Worm (Caenorhabditis elegans) whole organism, L2 larva: ENCODE measurements around the gene Y55B1BL.1.

Experiments used
- alr-1 ChIP-seq: fragments of 150-350 bp; optimal IDR thresholded peaks from 2 replicates; lab custom pipeline; 2014; ENCODE audit warnings: missing biosample characterization, missing genetic modification characterization
- aly-2 ChIP-seq: fragments of 150-350 bp; optimal IDR thresholded peaks from 2 replicates; lab custom pipeline; 2014; ENCODE audit warnings: missing biosample characterization, missing genetic modification characterization
- egl-27 ChIP-seq: sonication (generic microtip); optimal IDR thresholded peaks from 3 replicates; lab custom pipeline; 2017; ENCODE audit warnings: missing biosample characterization, missing genetic modification reagents, missing genetic modification characterization
- fos-1 ChIP-seq: fragments of 150-350 bp; optimal IDR thresholded peaks from 2 replicates; lab custom pipeline; 2014; ENCODE audit warnings: missing biosample characterization, missing genetic modification characterization
- lin-11 ChIP-seq: fragments of 150-350 bp; sonication (generic microtip); optimal IDR thresholded peaks from 2 replicates; lab custom pipeline; 2014; ENCODE audit warnings: missing biosample characterization, missing genetic modification characterization, inconsistent platforms, mixed read lengths
- nhr-77 ChIP-seq: fragments of 150-350 bp; optimal IDR thresholded peaks from 2 replicates; lab custom pipeline; 2014; ENCODE audit warnings: missing biosample characterization, missing genetic modification characterization
- snpc-4 ChIP-seq: fragments of 150-350 bp; optimal IDR thresholded peaks from 2 replicates; lab custom pipeline; 2014; ENCODE audit warnings: missing biosample characterization, missing genetic modification characterization
- unc-39 ChIP-seq: fragments of 150-350 bp; optimal IDR thresholded peaks from 2 replicates; lab custom pipeline; 2014; ENCODE audit warnings: missing biosample characterization, missing genetic modification characterization
- zag-1 ChIP-seq: fragments of 150-350 bp; optimal IDR thresholded peaks from 2 replicates; lab custom pipeline; 2014; ENCODE audit warnings: missing biosample characterization, missing genetic modification characterization
- ztf-1 ChIP-seq: fragments of 200-800 bp; sonication (Bioruptor generic); conservative IDR thresholded peaks from 2 replicates; pipeline ENCODE4 v1.3.6; 2022; ENCODE audit warnings: missing genetic modification characterization, missing compliant biosample characterization

- TF ChIP-seq zag-1 (tag; lab: Kevin White, UChicago), result no peak
- no peak for TF ChIP-seq snpc-4 (tag; lab: Kevin White, UChicago)
- TF ChIP-seq aly-2 (tag; lab: Kevin White, UChicago), result no peak
- no peak for TF ChIP-seq nhr-77 (tag; lab: Kevin White, UChicago)
- TF ChIP-seq ztf-1 (GFP tag; lab: Robert Waterston, UW), result no peak
- no peak for TF ChIP-seq lin-11 (tag; lab: Kevin White, UChicago)
- no peak for TF ChIP-seq alr-1 (tag; lab: Kevin White, UChicago)
- no peak for TF ChIP-seq fos-1 (tag; lab: Kevin White, UChicago)
- no peak for TF ChIP-seq unc-39 (tag; lab: Kevin White, UChicago)
- no peak for TF ChIP-seq egl-27 (tag; lab: Kevin White, UChicago)
These were observed 37.7 kb downstream of the Y55B1BL.1 start, which contains the start of gene affl-1 for ce11 chrIII:439926-440325.
